Worm (Caenorhabditis elegans) whole organism, early embryonic: Measurements from ENCODE around the gene ins-3.
"Not testable (repeated sequence)": the region's sequence is repeated elsewhere in the genome, so short reads cannot be mapped to it uniquely, and the experiment has no call there.

Experiments
- F13C5.2 ChIP-seq: sonication (generic microtip); optimal IDR thresholded peaks from 2 replicates; lab custom pipeline; 2017; ENCODE audit warnings: mild to moderate bottlenecking, missing genetic modification characterization, inconsistent platforms, missing compliant biosample characterization
- ama-1 ChIP-seq: fragments of 150-350 bp; optimal IDR thresholded peaks from 2 replicates; lab custom pipeline; 2014
- ets-7 ChIP-seq: sonication (generic microtip); optimal IDR thresholded peaks from 2 replicates; lab custom pipeline; 2016; ENCODE audit warnings: missing genotype, missing genetic modification characterization, missing compliant biosample characterization

- not testable (repeated sequence) for TF ChIP-seq ama-1 (lab: Kevin White, UChicago); F13C5.2 (tag; lab: Kevin White, UChicago); ets-7 (tag; lab: Kevin White, UChicago)
Observed at ce11 chrII:6014057-6014456, 23.5 kb upstream of the ins-3 start, which contains the start of gene ZK84.2.
